Worm (Caenorhabditis elegans): ENCODE measurements around the gene cbs-1.

cbs-1 gene

ce11 chrX:10026347-10026746, 27.7 kb upstream of the cbs-1 start:
- TF ChIP-seq unc-120 (tag; optimal IDR thresholded peaks at IDR 0.05; ENCODE audit: poor library complexity, severe bottlenecking) (peak; percentile 33), ces-1 (GFP tag; optimal IDR thresholded peaks at IDR 0.05) (peak; percentile 61), hlh-1 (tag; optimal IDR thresholded peaks at IDR 0.05) (peak; percentile 23), nhr-28 (tag; optimal IDR thresholded peaks at IDR 0.05) (no peak)

ce11 chrX:10027556-10027955, 26.5 kb upstream of the cbs-1 start, which contains the start of gene mkk-4:
TSS of gene mkk-4 (plus strand) at chrX:10027856.
- TF ChIP-seq ham-2 (GFP tag; optimal IDR thresholded peaks at IDR 0.05) (no peak), bed-3 (GFP tag; optimal IDR thresholded peaks at IDR 0.05) (no peak), mep-1 (tag; optimal IDR thresholded peaks at IDR 0.05) (no peak), hlh-1 (tag; optimal IDR thresholded peaks at IDR 0.05) (no peak), M03D4.4 (tag; optimal IDR thresholded peaks at IDR 0.05) (no peak), elt-1 (tag; optimal IDR thresholded peaks at IDR 0.05; ENCODE audit: borderline replicate concordance, insufficient read depth) (no peak), mab-5 (tag; optimal IDR thresholded peaks at IDR 0.05) (no peak), lin-32 (GFP tag; optimal IDR thresholded peaks at IDR 0.05) (no peak)

- no peak for TF ChIP-seq ces-1 (GFP tag; optimal IDR thresholded peaks at IDR 0.05)
- TF ChIP-seq drap-1 (GFP tag; optimal IDR thresholded peaks at IDR 0.05): no peak
- TF ChIP-seq nhr-28 (tag; optimal IDR thresholded peaks at IDR 0.05): no peak
- TF ChIP-seq ztf-11 (tag; optimal IDR thresholded peaks at IDR 0.05): no peak
- TF ChIP-seq pha-4 (tag; optimal IDR thresholded peaks at IDR 0.05): no peak
- no peak for TF ChIP-seq hlh-1 (tag; optimal IDR thresholded peaks at IDR 0.05)
- TF ChIP-seq snpc-4 (tag; optimal IDR thresholded peaks at IDR 0.05): no peak
- TF ChIP-seq cnd-1 (tag; optimal IDR thresholded peaks at IDR 0.05): no peak
- TF ChIP-seq sem-2 (GFP tag; optimal IDR thresholded peaks at IDR 0.05): no peak
- no peak for TF ChIP-seq sptf-1 (tag; optimal IDR thresholded peaks at IDR 0.05)
- TF ChIP-seq unc-120 (tag; optimal IDR thresholded peaks at IDR 0.05; ENCODE audit: poor library complexity, severe bottlenecking): no peak
- no peak for TF ChIP-seq ceh-83 (GFP tag; optimal IDR thresholded peaks at IDR 0.05)
- no peak for TF ChIP-seq ceh-39 (tag; optimal IDR thresholded peaks at IDR 0.05)
- TF ChIP-seq nhr-237 (tag; optimal IDR thresholded peaks at IDR 0.05): no peak
- TF ChIP-seq unc-39 (tag; optimal IDR thresholded peaks at IDR 0.05): no peak
- no peak for TF ChIP-seq mab-5 (tag; optimal IDR thresholded peaks at IDR 0.05)
- TF ChIP-seq lin-13 (tag; optimal IDR thresholded peaks at IDR 0.05): no peak
- TF ChIP-seq mls-2 (tag; optimal IDR thresholded peaks at IDR 0.05): no peak
- no peak for TF ChIP-seq mep-1 (tag; optimal IDR thresholded peaks at IDR 0.05)
Measured at ce11 chrX:10030836-10031235, 23.2 kb upstream of the cbs-1 start, which contains the start of gene sek-6. TSS of gene sek-6 (plus strand) at chrX:10031150.

- TF ChIP-seq M03D4.4 (tag; optimal IDR thresholded peaks at IDR 0.05): no peak
- TF ChIP-seq nhr-12 (tag; optimal IDR thresholded peaks at IDR 0.05): no peak
- no peak for TF ChIP-seq flh-1 (GFP tag; optimal IDR thresholded peaks at IDR 0.05)
- no peak for TF ChIP-seq ceh-83 (GFP tag; optimal IDR thresholded peaks at IDR 0.05)
- no peak for TF ChIP-seq ztf-11 (tag; optimal IDR thresholded peaks at IDR 0.05)
- no peak for TF ChIP-seq nhr-28 (tag; optimal IDR thresholded peaks at IDR 0.05)
- no peak for TF ChIP-seq drap-1 (GFP tag; optimal IDR thresholded peaks at IDR 0.05)
- TF ChIP-seq lsy-2 (tag; optimal IDR thresholded peaks at IDR 0.05): no peak
- TF ChIP-seq unc-62 (GFP tag; optimal IDR thresholded peaks at IDR 0.05): no peak
- no peak for TF ChIP-seq cnd-1 (tag; optimal IDR thresholded peaks at IDR 0.05)
- no peak for TF ChIP-seq pha-4 (tag; optimal IDR thresholded peaks at IDR 0.05)
- TF ChIP-seq mab-5 (tag; optimal IDR thresholded peaks at IDR 0.05): no peak
- no peak for TF ChIP-seq tbx-8 (GFP tag; optimal IDR thresholded peaks at IDR 0.05)
- TF ChIP-seq zip-8 (tag; optimal IDR thresholded peaks at IDR 0.05): no peak
- TF ChIP-seq lin-13 (tag; optimal IDR thresholded peaks at IDR 0.05): no peak
- no peak for TF ChIP-seq ceh-39 (tag; optimal IDR thresholded peaks at IDR 0.05)
- no peak for TF ChIP-seq elt-3 (tag; optimal IDR thresholded peaks at IDR 0.05)
- no peak for TF ChIP-seq ceh-43 (GFP tag; optimal IDR thresholded peaks at IDR 0.05)
- no peak for TF ChIP-seq unc-120 (tag; optimal IDR thresholded peaks at IDR 0.05; ENCODE audit: poor library complexity, severe bottlenecking)
- no peak for TF ChIP-seq sem-2 (GFP tag; optimal IDR thresholded peaks at IDR 0.05)
Measured at ce11 chrX:10044473-10044872, 9.6 kb upstream of the cbs-1 start.

ce11 chrX:10047325-10047724, 6.8 kb upstream of the cbs-1 start, which contains the start of gene ZC374.2:
TSS of gene ZC374.2 (minus strand) at chrX:10047425.
- TF ChIP-seq ztf-11 (tag; optimal IDR thresholded peaks at IDR 0.05): no peak
- peak; percentile 34 for TF ChIP-seq hlh-1 (tag; optimal IDR thresholded peaks at IDR 0.05)
